Fruit fly (Drosophila melanogaster) whole organism, larva: ENCODE data around the gene CG42245.
A peak's percentile ranks its signal among the peaks of the same experiment; 100 is the strongest.

Source experiments
- noc ChIP-seq: fragments of 200-800 bp; sonication (Bioruptor generic); optimal IDR thresholded peaks from 3 replicates; lab custom pipeline; 2019; ENCODE audit warnings: missing biosample characterization, mild to moderate bottlenecking, missing genetic modification characterization, moderate library complexity

CG42245 gene

DNA sequence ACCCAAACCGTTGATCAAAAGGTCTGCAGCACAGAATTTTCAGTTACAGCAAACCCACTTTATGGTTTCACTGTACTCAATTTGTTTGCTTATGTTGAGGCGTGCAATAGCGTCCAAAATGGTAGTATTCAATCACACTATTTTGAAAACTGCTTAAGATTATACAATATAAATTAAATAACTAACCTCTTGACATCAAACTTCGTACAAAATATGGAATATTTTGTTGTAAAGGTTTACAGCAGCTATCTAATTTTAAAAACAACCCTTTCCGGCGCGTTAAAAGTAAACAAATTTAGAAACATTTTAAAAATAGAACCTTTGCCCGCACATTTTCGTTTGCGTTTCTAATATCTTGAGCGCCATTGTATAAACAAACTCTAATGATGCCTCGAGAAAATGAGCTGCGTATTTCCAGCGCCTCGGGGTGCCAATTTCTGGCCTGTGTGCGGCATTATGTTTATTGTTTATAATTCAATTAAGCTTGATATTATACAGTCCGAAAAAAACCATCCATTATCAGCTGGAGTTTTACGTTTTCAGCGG is 40.7 kb upstream of the CG42245 start:
- TF ChIP-seq noc (tag; lab: Kevin White, UChicago), result no peak

DNA sequence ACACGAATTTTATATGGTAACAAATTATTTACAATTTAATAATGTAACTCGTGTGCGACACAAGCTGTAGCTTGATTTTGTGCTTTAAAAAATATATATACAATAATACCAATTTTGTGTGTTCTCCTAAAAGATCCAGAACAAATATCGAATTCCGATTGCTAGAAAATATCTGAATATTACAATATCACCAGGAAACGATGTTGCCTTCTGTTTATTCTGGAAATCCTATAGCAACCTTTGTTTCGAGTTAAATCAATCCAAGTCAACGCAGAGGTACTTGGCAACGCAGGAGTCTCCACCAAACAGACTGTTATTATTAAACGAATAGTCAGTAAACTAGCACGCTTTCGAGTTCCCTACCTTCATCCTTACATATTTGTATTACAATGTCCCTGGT is 36.0 kb upstream of the CG42245 start, which contains the start of gene CG16984:
CG16984 (plus strand) TSS at position 301 of the 400 bp plus-strand sequence.
- no peak for TF ChIP-seq noc (tag; lab: Kevin White, UChicago)

DNA sequence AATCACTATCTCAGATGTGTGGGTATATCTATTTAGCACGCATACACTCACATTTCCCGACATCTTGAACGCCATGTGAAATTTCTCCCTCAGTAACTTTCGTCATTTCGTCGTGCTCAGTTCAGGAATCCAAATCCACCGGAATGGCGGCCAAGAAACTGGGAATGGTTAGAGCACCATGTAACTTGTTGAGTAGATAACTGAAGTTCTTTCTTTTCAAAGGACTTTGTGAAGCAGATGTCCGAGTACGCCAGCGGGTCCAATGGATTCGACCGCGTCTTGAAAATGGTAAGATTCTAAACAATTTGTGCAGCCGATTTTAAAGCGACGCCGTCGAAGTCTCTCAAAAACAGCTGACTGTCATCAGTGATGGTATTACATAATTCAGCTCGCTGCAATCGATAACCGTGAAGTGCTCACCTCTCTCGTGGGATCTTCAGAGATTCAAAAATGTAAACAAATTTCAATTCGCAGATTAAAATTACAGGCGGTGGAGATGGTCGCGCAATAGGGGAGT is 32.2 kb upstream of the CG42245 start, which contains the start of the genes CG16985 and CG12182:
CG16985 (plus strand) TSS at position 84 of the 517 bp plus-strand sequence.
CG12182 (minus strand) TSS at position 366 of the 517 bp plus-strand sequence.
- TF ChIP-seq noc (tag; lab: Kevin White, UChicago), result no peak

DNA sequence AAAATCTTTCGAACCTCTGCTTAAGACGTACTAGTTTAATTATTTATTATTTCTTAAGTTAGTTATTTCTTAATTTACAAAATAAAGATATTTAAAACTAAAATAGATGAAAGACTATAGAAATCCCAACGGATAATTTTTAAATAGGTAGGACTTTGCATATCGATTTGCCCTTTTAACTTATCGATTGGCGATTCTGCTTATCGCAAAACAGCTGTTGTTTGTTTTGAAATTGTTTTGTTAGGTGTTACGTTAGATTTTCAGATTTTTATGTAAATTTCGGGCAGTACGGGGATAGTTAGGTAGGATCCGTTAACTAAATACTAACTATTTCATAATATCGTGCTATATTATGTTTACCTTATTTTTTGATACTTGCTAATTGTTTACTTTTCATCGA is 31.4 kb upstream of the CG42245 start, which contains the start of gene CG16986:
CG16986 (plus strand) TSS at position 188 of the 400 bp plus-strand sequence.
- no peak for TF ChIP-seq noc (tag; lab: Kevin White, UChicago)

DNA sequence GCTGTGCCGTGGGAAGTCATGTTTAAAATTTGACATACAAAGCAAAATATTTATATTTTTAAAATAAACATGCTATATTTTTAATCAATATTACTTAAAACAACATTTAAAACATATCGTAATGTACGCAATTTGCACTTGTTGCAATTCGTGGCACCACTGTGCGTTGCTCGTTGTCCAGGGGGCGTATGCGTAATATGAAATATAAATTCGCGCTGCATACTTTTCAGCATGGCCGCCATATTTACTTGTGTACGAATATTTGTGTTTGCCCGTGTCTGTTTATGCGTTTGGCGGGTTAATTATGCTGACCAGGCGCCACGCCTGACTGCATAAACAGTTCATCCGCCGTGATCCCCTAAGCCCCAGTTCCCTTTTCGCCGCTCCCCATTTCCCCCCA is 22.7 kb upstream of the CG42245 start:
- TF ChIP-seq noc (tag; lab: Kevin White, UChicago), result no peak

DNA sequence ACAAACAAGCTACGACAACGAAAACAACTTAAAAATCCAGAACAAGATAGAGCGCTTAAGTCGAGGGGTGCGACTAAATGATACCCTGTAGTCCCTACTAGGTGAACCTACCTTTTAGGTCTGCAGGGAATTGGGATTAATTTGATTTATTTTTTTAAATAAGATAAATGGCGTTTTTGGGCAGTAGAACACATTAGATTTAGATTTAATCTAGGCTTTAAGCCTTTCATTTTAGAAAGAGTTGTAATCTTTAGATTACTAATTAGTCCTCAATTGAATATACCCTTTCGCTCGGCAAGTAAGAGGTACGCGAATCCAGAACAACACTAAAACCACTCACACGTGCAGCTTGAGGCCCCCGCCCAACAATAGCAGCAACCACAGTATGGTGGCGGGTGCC is 17.3 kb upstream of the CG42245 start:
- no peak for TF ChIP-seq noc (tag; lab: Kevin White, UChicago)

DNA sequence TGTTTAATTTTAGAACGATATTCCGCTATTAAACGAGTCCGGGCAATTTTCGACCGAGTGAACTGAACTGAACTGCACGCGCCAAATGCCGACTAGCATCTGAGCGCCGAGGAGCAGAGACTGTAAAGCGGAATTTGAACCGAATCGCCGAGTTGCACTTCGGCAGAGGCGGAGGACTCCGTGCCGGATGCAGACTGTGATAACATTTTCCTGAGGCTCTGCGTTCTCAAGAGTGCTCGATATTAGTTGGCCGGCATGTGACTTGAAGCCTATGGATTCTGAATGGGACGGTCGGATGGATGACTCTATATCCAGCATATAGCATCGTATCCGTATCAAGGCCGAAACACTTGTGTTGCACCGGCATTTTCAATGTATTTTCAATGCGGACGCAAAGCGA is 1.6 kb upstream of the CG42245 start, which contains the start of gene Pxn:
Pxn (minus strand) TSS at position 101 of the 400 bp plus-strand sequence.
- TF ChIP-seq noc (tag; lab: Kevin White, UChicago), result no peak

DNA sequence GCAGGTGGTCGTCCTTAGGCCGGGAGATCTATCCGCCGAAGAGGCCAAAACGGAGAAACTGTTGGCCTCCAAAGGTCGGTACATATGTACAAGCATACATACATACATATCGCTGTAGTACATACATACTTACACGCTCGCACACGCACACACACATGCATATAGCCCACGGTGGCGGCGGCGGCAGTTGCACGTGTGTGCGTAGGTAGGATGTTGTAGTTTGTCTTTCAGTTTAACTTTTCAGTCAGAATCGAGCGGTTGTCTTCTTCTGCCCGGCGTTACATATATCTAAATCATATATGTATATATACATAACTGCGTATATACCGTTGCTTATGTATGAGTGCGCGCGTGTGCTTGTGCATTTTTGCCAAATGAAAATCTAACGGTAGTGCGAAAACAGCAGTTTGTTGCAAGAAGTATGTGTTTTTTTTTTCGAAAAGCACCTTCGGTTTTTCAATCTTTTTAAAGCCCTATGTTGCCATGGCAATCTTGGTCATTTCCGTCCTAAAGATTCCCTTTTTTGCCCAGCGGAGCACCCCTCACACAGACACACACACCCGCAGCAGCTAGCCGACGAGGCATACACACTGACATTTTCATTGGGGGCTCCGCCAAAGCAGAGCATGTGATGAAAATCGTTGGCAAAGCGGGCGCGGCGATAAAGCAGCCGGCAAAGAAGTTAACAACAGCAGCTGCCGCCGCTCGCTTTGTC is 690 bp downstream of the CG42245 start:
- TF ChIP-seq noc (tag; lab: Kevin White, UChicago), result no peak

DNA sequence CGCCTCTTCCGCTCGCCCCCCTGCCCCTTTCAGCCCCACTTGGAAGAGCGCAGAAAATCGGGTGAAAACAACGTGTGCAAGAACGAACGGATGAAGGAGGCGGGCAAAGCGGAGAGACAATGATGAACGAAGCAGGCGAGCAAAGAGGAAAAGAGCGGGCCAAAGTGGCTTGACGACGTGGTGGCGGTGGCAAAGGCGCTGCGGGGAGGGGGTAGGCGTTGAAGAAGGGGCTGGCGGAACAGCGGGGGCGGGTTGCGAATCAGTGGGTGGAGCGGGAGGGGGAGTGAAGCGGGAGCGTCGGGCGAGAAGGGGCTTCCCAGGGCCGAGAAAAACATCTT is 1.2 kb downstream of the CG42245 start:
- TF ChIP-seq noc (tag; lab: Kevin White, UChicago), result no peak

DNA sequence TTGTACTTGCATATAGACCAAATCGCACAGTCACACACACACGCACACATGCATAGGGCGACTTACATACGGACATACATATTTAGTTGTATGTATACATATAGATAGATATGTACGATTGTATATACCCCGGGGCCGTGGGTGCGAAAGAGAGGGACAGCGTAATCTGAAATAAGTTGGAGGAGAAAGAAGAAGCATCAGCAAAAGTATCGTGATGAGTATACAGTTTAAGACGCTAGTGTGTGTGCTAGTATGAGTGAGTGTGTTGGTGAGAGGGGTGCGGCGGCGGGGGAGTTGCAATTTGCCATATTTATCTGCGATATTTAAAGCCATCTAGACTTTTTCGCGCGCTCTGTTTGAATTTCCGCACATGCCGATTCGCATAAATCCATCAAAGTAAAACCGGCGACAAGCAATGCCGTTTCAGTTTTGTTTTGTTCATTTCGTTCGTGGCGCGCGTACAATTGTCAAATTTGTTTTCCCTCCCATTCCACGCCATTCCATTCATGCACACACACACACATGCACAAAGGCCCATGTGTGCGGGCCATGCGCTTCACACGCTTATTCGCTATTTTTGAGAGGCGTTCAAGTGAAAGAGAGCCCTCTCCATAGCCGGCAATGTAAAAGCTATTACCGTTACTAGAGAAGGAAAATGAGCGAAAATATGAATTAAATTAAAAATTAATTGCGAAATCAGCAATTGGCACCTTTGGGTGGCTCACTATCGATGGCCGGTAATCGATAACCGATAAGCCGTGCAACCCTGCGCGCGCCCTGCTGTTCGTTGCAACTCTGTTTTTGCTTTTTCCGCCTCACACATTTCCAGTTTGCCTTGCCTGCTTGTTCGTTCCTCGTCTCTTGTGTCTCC is 3.6 kb downstream of the CG42245 start:
- peak; percentile 62 for TF ChIP-seq noc (tag; lab: Kevin White, UChicago)

DNA sequence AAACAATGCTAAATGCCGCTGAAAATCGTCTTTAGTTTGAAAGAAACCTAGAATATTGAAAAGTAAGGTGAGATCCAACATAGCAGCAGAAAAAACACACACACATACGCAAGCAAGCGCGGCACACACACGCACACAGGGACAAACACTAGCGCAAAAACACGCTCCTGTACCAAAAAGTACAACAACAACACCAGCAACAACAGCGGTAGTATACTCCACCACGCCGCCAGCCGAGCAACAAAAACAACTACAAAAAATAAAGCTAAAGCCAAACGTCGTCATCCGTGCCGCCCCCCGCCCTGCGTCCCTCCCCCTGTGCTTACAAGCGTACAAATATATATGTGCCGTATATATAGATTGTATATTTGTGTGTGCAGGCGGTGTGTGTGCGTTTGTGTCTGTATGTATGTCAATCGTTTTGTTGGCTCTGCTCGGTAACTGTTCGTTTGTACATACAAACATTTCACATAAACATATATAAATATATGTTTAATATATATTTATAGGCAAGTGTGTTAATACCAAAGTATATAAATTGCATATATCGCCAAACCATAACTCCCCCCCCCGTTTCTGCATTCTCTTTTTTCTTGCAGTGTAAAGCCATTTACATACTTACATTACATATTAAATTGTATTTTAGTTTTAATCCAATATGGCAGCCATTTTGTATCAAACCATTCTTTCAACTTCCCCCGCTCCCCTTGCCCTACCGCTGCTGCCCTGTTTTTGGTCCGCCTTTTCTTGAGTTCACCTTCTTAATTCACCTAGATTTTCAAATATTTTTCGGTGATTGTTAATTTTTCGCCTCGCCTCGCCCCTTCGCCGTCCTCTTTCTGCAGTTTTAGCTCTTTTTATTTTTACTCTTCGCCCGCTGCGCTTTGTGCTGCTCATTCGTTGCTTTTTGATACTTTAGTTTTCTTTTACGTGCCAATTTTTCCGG is 4.8 kb downstream of the CG42245 start:
- TF ChIP-seq noc (tag; lab: Kevin White, UChicago), result no peak

DNA sequence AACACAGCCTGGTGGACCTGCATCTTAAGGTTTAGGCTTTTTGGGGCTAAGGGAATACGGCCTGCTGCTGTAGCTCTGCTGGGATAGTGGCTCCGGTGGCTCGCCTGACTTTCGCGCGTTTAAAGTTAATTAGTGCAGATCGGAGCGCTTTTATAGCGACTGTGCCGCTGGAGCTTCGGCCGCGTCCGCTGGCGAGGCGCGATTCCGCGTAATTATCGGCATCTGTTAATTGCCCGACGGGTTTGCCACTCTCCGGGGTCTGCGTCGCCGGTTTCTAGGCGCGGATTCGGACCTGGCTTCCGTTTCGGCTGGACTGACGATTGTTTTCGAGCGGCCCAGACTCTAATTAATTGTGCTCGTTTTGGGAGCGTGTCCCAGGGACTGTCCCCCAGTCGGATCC is 11.8 kb downstream of the CG42245 start, which contains the start of gene CG14949:
CG14949 (minus strand) TSS at position 101 of the 400 bp plus-strand sequence.
- TF ChIP-seq noc (tag; lab: Kevin White, UChicago), result no peak

DNA sequence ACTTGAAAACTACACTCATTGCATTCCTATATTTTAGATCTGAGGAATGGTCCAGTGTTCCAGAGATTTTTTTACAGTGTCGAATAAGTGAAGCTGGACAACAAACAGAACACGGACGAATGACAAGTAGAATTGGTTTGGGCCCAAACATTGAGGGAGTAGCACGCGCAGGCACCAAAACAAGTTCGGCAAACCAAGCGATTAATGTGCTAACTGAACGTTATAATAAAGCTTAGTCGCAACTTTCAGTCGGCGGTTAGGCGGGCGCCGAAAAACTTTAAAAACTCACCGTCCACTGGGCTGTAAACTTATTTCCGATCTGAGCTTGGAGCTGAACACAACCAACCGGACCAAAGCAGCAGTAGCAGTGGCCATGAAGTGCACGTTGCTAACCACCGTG is 13.6 kb downstream of the CG42245 start, which contains the start of gene CG1143:
CG1143 (plus strand) TSS at position 301 of the 400 bp plus-strand sequence.
- no peak for TF ChIP-seq noc (tag; lab: Kevin White, UChicago)
